Fruit fly (Drosophila melanogaster) whole organism, embryonic: ENCODE measurements around the gene D1.

Experiments used
- Bteb2 ChIP-seq: fragments of 200-800 bp; sonication (Bioruptor generic); optimal IDR thresholded peaks from 2 replicates; lab custom pipeline; 2016; ENCODE audit warnings: missing biosample characterization, missing genetic modification characterization
- CG13123 ChIP-seq: fragments of 200-800 bp; sonication (Bioruptor generic); optimal IDR thresholded peaks from 2 replicates; lab custom pipeline; 2016; ENCODE audit warnings: missing biosample characterization, missing genetic modification characterization
- CG13775 ChIP-seq: fragments of 200-800 bp; sonication (Bioruptor generic); optimal IDR thresholded peaks from 3 replicates; lab custom pipeline; 2017; ENCODE audit warnings: missing biosample characterization, mild to moderate bottlenecking, missing genetic modification characterization
- CG13894 ChIP-seq: fragments of 200-800 bp; sonication (Bioruptor generic); optimal IDR thresholded peaks from 3 replicates; lab custom pipeline; 2018; ENCODE audit warnings: missing biosample characterization, mild to moderate bottlenecking, missing genetic modification characterization, moderate library complexity
- CG15269 ChIP-seq: fragments of 200-800 bp; sonication (Bioruptor generic); optimal IDR thresholded peaks from 2 replicates; lab custom pipeline; 2018; ENCODE audit warnings: missing biosample characterization, mild to moderate bottlenecking, missing genetic modification characterization, moderate library complexity
- CG15514 ChIP-seq: fragments of 200-800 bp; sonication (Bioruptor generic); optimal IDR thresholded peaks from 3 replicates; lab custom pipeline; 2017; ENCODE audit warnings: missing biosample characterization, missing genetic modification characterization, mild to moderate bottlenecking, moderate library complexity, missing genetic modification reagents
- CG1603 ChIP-seq: fragments of 200-800 bp; sonication (Bioruptor generic); optimal IDR thresholded peaks from 2 replicates; lab custom pipeline; 2019; ENCODE audit warnings: missing biosample characterization, mild to moderate bottlenecking, missing genetic modification characterization, moderate library complexity
- CG16815 ChIP-seq: fragments of 200-800 bp; sonication (Bioruptor generic); optimal IDR thresholded peaks from 3 replicates; lab custom pipeline; 2017; ENCODE audit warnings: missing biosample characterization, mild to moderate bottlenecking, missing genetic modification characterization
- CG17361 ChIP-seq: fragments of 200-800 bp; sonication (Bioruptor generic); IDR thresholded peaks from 3 replicates; pipeline ENCODE4 v1.3.6; 2022; ENCODE audit warnings: missing biosample characterization, missing genetic modification characterization
- CG3065 ChIP-seq: fragments of 200-800 bp; sonication (Bioruptor generic); optimal IDR thresholded peaks from 2 replicates; lab custom pipeline; 2016; ENCODE audit warnings: missing biosample characterization, missing genetic modification characterization
- CG3281 ChIP-seq: fragments of 200-800 bp; sonication (Bioruptor generic); optimal IDR thresholded peaks from 3 replicates; lab custom pipeline; 2017; ENCODE audit warnings: missing biosample characterization, mild to moderate bottlenecking, missing genetic modification characterization
- CG7271 ChIP-seq: fragments of 200-800 bp; sonication (Bioruptor generic); optimal IDR thresholded peaks from 2 replicates; lab custom pipeline; 2018; ENCODE audit warnings: missing biosample characterization, mild to moderate bottlenecking, missing genetic modification characterization, moderate library complexity
- CG7372 ChIP-seq: fragments of 200-800 bp; sonication (Bioruptor generic); IDR thresholded peaks from 2 replicates; pipeline ENCODE4 v1.3.6; 2022; ENCODE audit warnings: missing biosample characterization, missing genetic modification characterization
- CG8290 ChIP-seq, 3 experiments: fragments of 200-800 bp; sonication (Bioruptor generic); optimal IDR thresholded peaks; 2 replicates each; lab custom pipeline; 2016 to 2019; ENCODE audit warnings: missing biosample characterization in 3 of 3, missing genetic modification characterization in 3 of 3, mild to moderate bottlenecking in 2 of 3, moderate library complexity in 1 of 3
- CG8944 ChIP-seq: fragments of 200-800 bp; sonication (Bioruptor generic); optimal IDR thresholded peaks from 3 replicates; lab custom pipeline; 2016; ENCODE audit warnings: missing biosample characterization, missing genetic modification characterization
- CG9932 ChIP-seq: fragments of 200-800 bp; sonication (Bioruptor generic); IDR thresholded peaks from 2 replicates; pipeline ENCODE4 v1.3.6; 2022; ENCODE audit warnings: missing biosample characterization, missing genetic modification characterization
- Chrac-16 ChIP-seq: fragments of 200-800 bp; sonication (Bioruptor generic); optimal IDR thresholded peaks from 3 replicates; lab custom pipeline; 2016; ENCODE audit warnings: missing biosample characterization, missing genetic modification characterization
- Dip2 ChIP-seq: fragments of 200-800 bp; sonication (Bioruptor generic); IDR thresholded peaks from 2 replicates; pipeline ENCODE4 v1.3.6; 2022; ENCODE audit warnings: missing biosample characterization, missing genetic modification characterization
- ERR ChIP-seq: fragments of 200-800 bp; sonication (Bioruptor generic); optimal IDR thresholded peaks from 2 replicates; lab custom pipeline; 2016; ENCODE audit warnings: missing biosample characterization, missing genetic modification characterization
- Fer3 ChIP-seq: fragments of 200-800 bp; sonication (Bioruptor generic); optimal IDR thresholded peaks from 2 replicates; lab custom pipeline; 2018; ENCODE audit warnings: missing biosample characterization, mild to moderate bottlenecking, missing genetic modification characterization, moderate library complexity
- Lhr ChIP-seq: fragments of 200-800 bp; sonication (Bioruptor generic); optimal IDR thresholded peaks from 3 replicates; lab custom pipeline; 2017; ENCODE audit warnings: mild to moderate bottlenecking, missing biosample characterization, missing genetic modification reagents, missing genetic modification characterization
- NFAT ChIP-seq: fragments of 200-800 bp; sonication (Bioruptor generic); IDR thresholded peaks from 2 replicates; pipeline ENCODE4 v1.3.6; 2022; ENCODE audit warnings: missing biosample characterization, missing genetic modification characterization
- Opbp ChIP-seq: fragments of 200-800 bp; sonication (Bioruptor generic); IDR thresholded peaks from 3 replicates; pipeline ENCODE4 v1.3.6; 2022; ENCODE audit warnings: missing biosample characterization, missing genetic modification characterization; ENCODE audit not compliant: partially characterized antibody
- Tbp ChIP-seq: fragments of >200 bp; optimal IDR thresholded peaks from 2 replicates; lab custom pipeline; 2018; ENCODE audit warnings: missing biosample characterization, missing genetic modification characterization
- amos ChIP-seq: fragments of 200-800 bp; sonication (Bioruptor generic); IDR thresholded peaks from 2 replicates; pipeline ENCODE4 v1.3.6; 2022; ENCODE audit warnings: missing biosample characterization, missing genetic modification characterization; ENCODE audit not compliant: partially characterized antibody
- ato ChIP-seq: fragments of 200-800 bp; sonication (Bioruptor generic); IDR thresholded peaks from 2 replicates; pipeline ENCODE4 v1.3.6; 2022; ENCODE audit warnings: missing biosample characterization, missing genetic modification characterization; ENCODE audit not compliant: partially characterized antibody
- bsh ChIP-seq, 2 experiments: fragments of 200-800 bp; sonication (Bioruptor generic); optimal IDR thresholded peaks; 2 replicates each; lab custom pipeline; 2017 to 2018; ENCODE audit warnings: mild to moderate bottlenecking in 2 of 2, missing biosample characterization in 2 of 2, missing genetic modification characterization in 2 of 2, moderate library complexity in 1 of 2
- btn ChIP-seq: fragments of 200-800 bp; sonication (Bioruptor generic); optimal IDR thresholded peaks from 2 replicates; lab custom pipeline; 2016; ENCODE audit warnings: missing biosample characterization, missing genetic modification characterization
- caup ChIP-seq: fragments of 200-800 bp; sonication (Bioruptor generic); optimal IDR thresholded peaks from 3 replicates; lab custom pipeline; 2017; ENCODE audit warnings: missing biosample characterization, mild to moderate bottlenecking, missing genetic modification characterization, moderate library complexity; ENCODE audit not compliant: severe bottlenecking
- ci ChIP-seq: fragments of 200-800 bp; sonication (Bioruptor generic); IDR thresholded peaks from 3 replicates; pipeline ENCODE4 v1.3.6; 2022; ENCODE audit warnings: missing biosample characterization, missing genetic modification characterization
- eve ChIP-seq, 2 experiments: fragments of >200 bp; optimal IDR thresholded peaks; 2 replicates each; lab custom pipeline; 2017; ENCODE audit warnings: missing biosample characterization in 2 of 2, missing genetic modification characterization in 2 of 2
- fd102C ChIP-seq: fragments of 200-800 bp; sonication (Bioruptor generic); optimal IDR thresholded peaks from 2 replicates; lab custom pipeline; 2018; ENCODE audit warnings: missing biosample characterization, mild to moderate bottlenecking, missing genetic modification characterization, moderate library complexity
- fd64A ChIP-seq: fragments of 200-800 bp; sonication (Bioruptor generic); optimal IDR thresholded peaks from 3 replicates; lab custom pipeline; 2018; ENCODE audit warnings: missing biosample characterization, mild to moderate bottlenecking, missing genetic modification characterization
- ftz-f1 ChIP-seq: fragments of 200-800 bp; sonication (Bioruptor generic); optimal IDR thresholded peaks from 2 replicates; lab custom pipeline; 2016; ENCODE audit warnings: missing biosample characterization, missing genetic modification characterization
- gsb ChIP-seq: fragments of 200-800 bp; sonication (Bioruptor generic); IDR thresholded peaks from 2 replicates; pipeline ENCODE4 v1.3.6; 2022; ENCODE audit warnings: missing biosample characterization, missing genetic modification characterization
- hth ChIP-seq: fragments of >200 bp; optimal IDR thresholded peaks from 2 replicates; lab custom pipeline; 2017; ENCODE audit warnings: inconsistent platforms
- jigr1 ChIP-seq: fragments of 200-800 bp; sonication (Bioruptor generic); IDR thresholded peaks from 3 replicates; pipeline ENCODE4 v1.3.6; 2022; ENCODE audit warnings: missing biosample characterization, missing genetic modification characterization
- jing ChIP-seq: fragments of 200-800 bp; sonication (Bioruptor generic); optimal IDR thresholded peaks from 2 replicates; lab custom pipeline; 2018; ENCODE audit warnings: missing biosample characterization, mild to moderate bottlenecking, missing genetic modification characterization
- mam ChIP-seq: fragments of 200-800 bp; sonication (Bioruptor generic); optimal IDR thresholded peaks from 3 replicates; lab custom pipeline; 2016; ENCODE audit warnings: missing biosample characterization, missing genetic modification characterization
- odd ChIP-seq: fragments of 200-800 bp; sonication (Bioruptor generic); optimal IDR thresholded peaks from 2 replicates; lab custom pipeline; 2017; ENCODE audit warnings: missing biosample characterization, mild to moderate bottlenecking, missing genetic modification characterization
- pb ChIP-seq: fragments of 200-800 bp; sonication (Bioruptor generic); optimal IDR thresholded peaks from 3 replicates; lab custom pipeline; 2016; ENCODE audit warnings: missing biosample characterization, missing genetic modification characterization
- phol ChIP-seq: fragments of 200-800 bp; sonication (Bioruptor generic); optimal IDR thresholded peaks from 3 replicates; lab custom pipeline; 2018; ENCODE audit warnings: missing biosample characterization, mild to moderate bottlenecking, missing genetic modification characterization, moderate library complexity
- prd ChIP-seq, 3 experiments: fragments of >200 bp in 2 of 3; fragments of 200-800 bp in 1 of 3; sonication (Bioruptor generic) in 1 of 3; optimal IDR thresholded peaks in 2 of 3; IDR thresholded peaks in 1 of 3; 2 replicates in 2 of 3; 3 replicates in 1 of 3; pipeline versions ENCODE4 v1.3.6 to Lab custom; 2017 to 2022; ENCODE audit warnings: missing biosample characterization in 1 of 3, missing genetic modification characterization in 1 of 3
- ranshi ChIP-seq: fragments of 200-800 bp; sonication (Bioruptor generic); IDR thresholded peaks from 2 replicates; pipeline ENCODE4 v1.3.6; 2022; ENCODE audit warnings: missing biosample characterization, missing genetic modification characterization
- repo ChIP-seq: fragments of 200-800 bp; sonication (Bioruptor generic); optimal IDR thresholded peaks from 2 replicates; lab custom pipeline; 2016; ENCODE audit warnings: missing biosample characterization, missing genetic modification characterization
- row ChIP-seq: fragments of 200-800 bp; sonication (Bioruptor generic); IDR thresholded peaks from 3 replicates; pipeline ENCODE4 v1.3.6; 2022; ENCODE audit warnings: missing biosample characterization, missing genetic modification characterization
- shn ChIP-seq: fragments of 200-800 bp; sonication (Bioruptor generic); optimal IDR thresholded peaks from 3 replicates; lab custom pipeline; 2016; ENCODE audit warnings: missing biosample characterization, missing genetic modification characterization
- slou ChIP-seq: fragments of 200-800 bp; sonication (Bioruptor generic); optimal IDR thresholded peaks from 3 replicates; lab custom pipeline; 2016; ENCODE audit warnings: missing biosample characterization, missing genetic modification characterization
- vvl ChIP-seq: fragments of 200-800 bp; sonication (Bioruptor generic); IDR thresholded peaks from 2 replicates; pipeline ENCODE4 v1.3.6; 2022; ENCODE audit warnings: missing biosample characterization, missing genetic modification characterization

D1 gene

dm6 chr3R:9246879-9247621, 6.6 kb upstream of the D1 start (continued):
- peak; percentile 36 for TF ChIP-seq Lhr (GFP tag; lab: Kevin White, UChicago)
- no peak for TF ChIP-seq hth (lab: Kevin White, UChicago)
- TF ChIP-seq ERR = no peak
- TF ChIP-seq row (GFP tag; lab: Robert Waterston, UW) = peak; percentile 77
- no peak for TF ChIP-seq CG15514 (GFP tag; lab: Kevin White, UChicago)
- TF ChIP-seq Fer3 (tag; lab: Kevin White, UChicago) = peak; percentile 43
- no peak for TF ChIP-seq ftz-f1 (GFP tag; lab: Kevin White, UChicago)
- TF ChIP-seq CG1603 = peak; percentile 51
- no peak for TF ChIP-seq eve (GFP tag; optimal IDR thresholded peaks at IDR 0.05; lab: Kevin White, UChicago)
- no peak for TF ChIP-seq Tbp
- no peak for TF ChIP-seq Opbp
- TF ChIP-seq pb (GFP tag; lab: Kevin White, UChicago) = no peak
- TF ChIP-seq bsh (GFP tag; optimal IDR thresholded peaks at IDR 0.05; lab: Kevin White, UChicago) = peak; percentile 74 to 90
- no peak for TF ChIP-seq fd102C (GFP tag; lab: Kevin White, UChicago)
- no peak for TF ChIP-seq caup (GFP tag; lab: Kevin White, UChicago)
- peak; percentile 76; the same call in 2 of the 3 replicates for TF ChIP-seq CG17361 (GFP tag; lab: Robert Waterston, UW)
- TF ChIP-seq odd = peak; percentile 52
- no peak for TF ChIP-seq amos (GFP tag; lab: Robert Waterston, UW)
- TF ChIP-seq Bteb2 = peak; percentile 28
- TF ChIP-seq CG13775 (GFP tag; lab: Kevin White, UChicago) = peak; percentile 42
- TF ChIP-seq CG8944 (GFP tag; lab: Kevin White, UChicago) = peak; percentile 5
- TF ChIP-seq CG9932 = no peak
- TF ChIP-seq CG3281 (GFP tag; lab: Kevin White, UChicago) = no peak
- peak; percentile 27 for TF ChIP-seq btn
- TF ChIP-seq CG7372 = peak; percentile 31; the same call in 1 of the 2 replicates
- no peak for TF ChIP-seq NFAT
- no peak for TF ChIP-seq Dip2 (GFP tag; lab: Robert Waterston, UW)
- TF ChIP-seq ci = peak; percentile 78
- TF ChIP-seq CG3065 (GFP tag; lab: Kevin White, UChicago) = no peak
- peak; percentile 36 for TF ChIP-seq jing (GFP tag; lab: Kevin White, UChicago)
- no peak for TF ChIP-seq CG13123 (GFP tag; lab: Kevin White, UChicago)
- TF ChIP-seq phol = peak; percentile 72
- no peak for TF ChIP-seq gsb (GFP tag; lab: Robert Waterston, UW)
- peak; percentile 51 for TF ChIP-seq CG15269 (tag; lab: Kevin White, UChicago)
- no peak for TF ChIP-seq slou (GFP tag; lab: Kevin White, UChicago)
- TF ChIP-seq shn = peak; percentile 2
- TF ChIP-seq CG16815 = no peak
- TF ChIP-seq vvl = peak; percentile 87
- no peak for TF ChIP-seq jigr1 (GFP tag; lab: Robert Waterston, UW)
- peak; percentile 54 for TF ChIP-seq CG7271
- TF ChIP-seq repo (GFP tag; lab: Kevin White, UChicago) = no peak
- peak; percentile 14 for TF ChIP-seq mam
- no peak for TF ChIP-seq ato (GFP tag; lab: Robert Waterston, UW)
- peak; percentile 56; the same call in 1 of the 2 replicates for TF ChIP-seq ranshi (GFP tag; lab: Robert Waterston, UW)
- peak; percentile 27 for TF ChIP-seq CG8290 (GFP tag; optimal IDR thresholded peaks at IDR 0.05; lab: Kevin White, UChicago)
- TF ChIP-seq CG8290 (tag; optimal IDR thresholded peaks at IDR 0.05; lab: Kevin White, UChicago) = peak in 1 of 2 experiments; percentile 6
- TF ChIP-seq prd (optimal IDR thresholded peaks at IDR 0.05; lab: Kevin White, UChicago) = no peak
- TF ChIP-seq prd (GFP tag; IDR thresholded peaks at IDR 0.05; lab: Robert Waterston, UW) = peak; percentile 73
- no peak for TF ChIP-seq CG13894 (tag; lab: Kevin White, UChicago)
- peak; percentile 35 for TF ChIP-seq Chrac-16 (GFP tag; lab: Kevin White, UChicago)
- peak; percentile 27 for TF ChIP-seq fd64A (GFP tag; lab: Kevin White, UChicago)
